Fruit fly (Drosophila melanogaster): ENCODE data around the gene PpD3.
A peak's percentile ranks its signal among the peaks of the same experiment; 100 is the strongest.

The PpD3 gene

dm6 chr3R:9771519-9771972 is 23.9 kb downstream of the PpD3 start, which contains the start of gene CG9471 (continued):
- TF ChIP-seq CG17829 (tag; optimal IDR thresholded peaks at IDR 0.05) (peak; percentile 91), CG18619 (GFP tag; optimal IDR thresholded peaks at IDR 0.05) (peak; percentile 84), ro (GFP tag; IDR thresholded peaks at IDR 0.05) (peak; percentile 74), slou (GFP tag; optimal IDR thresholded peaks at IDR 0.05) (peak; percentile 91), chinmo (GFP tag; IDR thresholded peaks at IDR 0.05; ENCODE audit: partially characterized antibody) (no peak), Dfd (GFP tag; optimal IDR thresholded peaks at IDR 0.05) (no peak), Optix (GFP tag; IDR thresholded peaks at IDR 0.05) (peak; percentile 48; the same call in 1 of the 3 replicates), CG3838 (GFP tag; optimal IDR thresholded peaks at IDR 0.05) (peak; percentile 56), aop (GFP tag; IDR thresholded peaks at IDR 0.05) (peak; percentile 80), CG17361 (GFP tag; IDR thresholded peaks at IDR 0.05) (peak; percentile 93), inv (GFP tag; IDR thresholded peaks at IDR 0.05; ENCODE audit: partially characterized antibody) (no peak), CG17328 (GFP tag; IDR thresholded peaks at IDR 0.05) (peak; percentile 91), Dp (GFP tag; optimal IDR thresholded peaks at IDR 0.05) (peak; percentile 90), emc (GFP tag; optimal IDR thresholded peaks at IDR 0.05) (peak; percentile 70), gem (tag; optimal IDR thresholded peaks at IDR 0.05) (peak; percentile 95), CG4282 (GFP tag; optimal IDR thresholded peaks at IDR 0.05) (peak; percentile 65), Poxn (GFP tag; IDR thresholded peaks at IDR 0.05) (peak; percentile 73), CG34376 (GFP tag; optimal IDR thresholded peaks at IDR 0.05) (peak; percentile 87), oc (tag; optimal IDR thresholded peaks at IDR 0.05) (peak; percentile 83), disco-r (GFP tag; optimal IDR thresholded peaks at IDR 0.05) (peak; percentile 43), sens-2 (GFP tag; IDR thresholded peaks at IDR 0.05) (peak; percentile 85), CG9727 (GFP tag; optimal IDR thresholded peaks at IDR 0.05) (peak; percentile 92), Dad (GFP tag; optimal IDR thresholded peaks at IDR 0.05) (peak; percentile 75), fd102C (GFP tag; optimal IDR thresholded peaks at IDR 0.05) (peak; percentile 57), pnt (GFP tag; optimal IDR thresholded peaks at IDR 0.05) (peak; percentile 89), CG3726 (GFP tag; IDR thresholded peaks at IDR 0.05) (peak; percentile 85; the same call in 2 of the 3 replicates), Hmr (GFP tag; optimal IDR thresholded peaks at IDR 0.05) (peak; percentile 92), Blimp-1 (GFP tag; optimal IDR thresholded peaks at IDR 0.05) (peak; percentile 89), dmrt99B (tag; optimal IDR thresholded peaks at IDR 0.05) (peak; percentile 91), CG18764 (GFP tag; optimal IDR thresholded peaks at IDR 0.05) (peak; percentile 82), CG9876 (GFP tag; optimal IDR thresholded peaks at IDR 0.05) (peak; percentile 79), gcm2 (GFP tag; optimal IDR thresholded peaks at IDR 0.05) (peak; percentile 76), CG9817 (tag; optimal IDR thresholded peaks at IDR 0.05) (peak; percentile 92), Sry-δ (GFP tag; optimal IDR thresholded peaks at IDR 0.05) (peak; percentile 49), Hr78 (GFP tag; optimal IDR thresholded peaks at IDR 0.05) (peak in 1 of 2 experiments; percentile 73), mld (GFP tag; IDR thresholded peaks at IDR 0.05; ENCODE audit: partially characterized antibody) (no peak), pita (GFP tag; optimal IDR thresholded peaks at IDR 0.05) (no peak), CG3995 (GFP tag; optimal IDR thresholded peaks at IDR 0.05) (peak; percentile 69), sc (optimal IDR thresholded peaks at IDR 0.05) (no peak), sc (GFP tag; optimal IDR thresholded peaks at IDR 0.05) (peak; percentile 78), MTF-1 (GFP tag; optimal IDR thresholded peaks at IDR 0.05; ENCODE audit: borderline replicate concordance) (peak; percentile 64), CG12104 (GFP tag; optimal IDR thresholded peaks at IDR 0.05) (peak; percentile 85), CG2712 (tag; optimal IDR thresholded peaks at IDR 0.05) (peak; percentile 92), E2f1 (GFP tag; IDR thresholded peaks at IDR 0.05) (peak; percentile 91), CG10431 (GFP tag; optimal IDR thresholded peaks at IDR 0.05) (peak; percentile 62), CG6813 (GFP tag; optimal IDR thresholded peaks at IDR 0.05) (peak; percentile 74), stc (GFP tag; IDR thresholded peaks at IDR 0.05) (peak; percentile 94), Drgx (GFP tag; IDR thresholded peaks at IDR 0.05) (peak; percentile 94), vfl (GFP tag; optimal IDR thresholded peaks at IDR 0.05) (peak; percentile 82), CG31441 (GFP tag; IDR thresholded peaks at IDR 0.05) (peak; percentile 95), CG16863 (GFP tag; optimal IDR thresholded peaks at IDR 0.05) (peak; percentile 86)

All from whole organism, embryonic.